Fruit fly (Drosophila melanogaster) whole organism, wandering third instar larva: ENCODE data around the gene CG8492.

Experiments used
- Abd-B ChIP-seq: fragments of >200 bp; optimal IDR thresholded peaks from 2 replicates; lab custom pipeline; 2017; ENCODE audit warnings: missing biosample characterization, missing genetic modification characterization
- CG32264 ChIP-seq: fragments of 200-800 bp; sonication (Bioruptor generic); optimal IDR thresholded peaks from 2 replicates; lab custom pipeline; 2016; ENCODE audit warnings: missing biosample characterization, missing genetic modification characterization
- CG9705 ChIP-seq: fragments of 200-800 bp; sonication (Bioruptor generic); optimal IDR thresholded peaks from 2 replicates; lab custom pipeline; 2018; ENCODE audit warnings: missing biosample characterization, mild to moderate bottlenecking, missing genetic modification characterization
- CrebA ChIP-seq: fragments of 200-800 bp; sonication (Bioruptor generic); optimal IDR thresholded peaks from 2 replicates; lab custom pipeline; 2016; ENCODE audit warnings: missing biosample characterization, mild to moderate bottlenecking, missing genetic modification characterization, borderline replicate concordance
- Dfd ChIP-seq: fragments of >200 bp; optimal IDR thresholded peaks from 2 replicates; lab custom pipeline; 2017; ENCODE audit warnings: missing biosample characterization, missing genetic modification characterization
- Hr83 ChIP-seq: fragments of 200-300 bp; sonication (Bioruptor generic); optimal IDR thresholded peaks from 2 replicates; lab custom pipeline; 2016; ENCODE audit warnings: missing biosample characterization, mild to moderate bottlenecking, missing genetic modification characterization, moderate library complexity; ENCODE audit not compliant: poor library complexity, severe bottlenecking
- Jra ChIP-seq: sonication (Bioruptor generic); optimal IDR thresholded peaks from 2 replicates; lab custom pipeline; 2016; ENCODE audit warnings: missing biosample characterization, missing genetic modification characterization
- Myc ChIP-seq: fragments of >200 bp; optimal IDR thresholded peaks from 2 replicates; lab custom pipeline; 2017
- OdsH ChIP-seq: fragments of 200-800 bp; sonication (Bioruptor generic); optimal IDR thresholded peaks from 2 replicates; lab custom pipeline; 2016; ENCODE audit warnings: missing biosample characterization, mild to moderate bottlenecking, missing genetic modification characterization
- Rel ChIP-seq, 2 experiments: fragments of 200-800 bp; sonication (Bioruptor generic) in 1 of 2; optimal IDR thresholded peaks; 2 replicates in 1 of 2; 3 replicates in 1 of 2; lab custom pipeline; 2016 to 2019; ENCODE audit warnings: mild to moderate bottlenecking in 2 of 2, missing biosample characterization in 2 of 2, missing genetic modification characterization in 2 of 2, moderate library complexity in 1 of 2
- Vsx2 ChIP-seq: fragments of 200-300, 225-300 bp; sonication (Bioruptor generic); optimal IDR thresholded peaks from 2 replicates; lab custom pipeline; 2018; ENCODE audit warnings: missing biosample characterization, missing genetic modification characterization; ENCODE audit not compliant: partially characterized antibody
- brk ChIP-seq: fragments of 200-800 bp; sonication (Bioruptor generic); optimal IDR thresholded peaks from 2 replicates; lab custom pipeline; 2016; ENCODE audit warnings: missing biosample characterization, mild to moderate bottlenecking, missing genetic modification characterization
- dmrt93B ChIP-seq: fragments of 200-800 bp; sonication (Bioruptor generic); optimal IDR thresholded peaks from 2 replicates; lab custom pipeline; 2018; ENCODE audit warnings: missing biosample characterization, mild to moderate bottlenecking, missing genetic modification characterization
- ey ChIP-seq: fragments of 200-800 bp; sonication (Bioruptor generic); optimal IDR thresholded peaks from 2 replicates; lab custom pipeline; 2016; ENCODE audit warnings: missing biosample characterization, missing genetic modification characterization
- foxo ChIP-seq, 2 experiments: fragments of 200-800 bp; sonication (Bioruptor generic); optimal IDR thresholded peaks; 2 replicates in 1 of 2; 3 replicates in 1 of 2; lab custom pipeline; 2016 to 2017; ENCODE audit warnings: missing biosample characterization in 2 of 2, missing genetic modification characterization in 2 of 2
- h ChIP-seq: fragments of 200-800 bp; sonication (Bioruptor generic); optimal IDR thresholded peaks from 3 replicates; lab custom pipeline; 2016; ENCODE audit warnings: missing biosample characterization, mild to moderate bottlenecking, missing genetic modification characterization
- jim ChIP-seq: fragments of 175-275, 200-325 bp; sonication (Bioruptor generic); optimal IDR thresholded peaks from 2 replicates; lab custom pipeline; 2016; ENCODE audit warnings: missing biosample characterization, mild to moderate bottlenecking, missing genetic modification characterization
- pan ChIP-seq: fragments of >200 bp; optimal IDR thresholded peaks from 2 replicates; lab custom pipeline; 2017
- psq ChIP-seq: fragments of 200-800 bp; sonication (Bioruptor generic); optimal IDR thresholded peaks from 3 replicates; lab custom pipeline; 2017; ENCODE audit warnings: missing biosample characterization, mild to moderate bottlenecking, missing genetic modification characterization, moderate library complexity
- sv ChIP-seq: fragments of 200-800 bp; sonication (Bioruptor generic); optimal IDR thresholded peaks from 3 replicates; lab custom pipeline; 2016; ENCODE audit warnings: missing biosample characterization, missing genetic modification characterization

The CG8492 gene

DNA sequence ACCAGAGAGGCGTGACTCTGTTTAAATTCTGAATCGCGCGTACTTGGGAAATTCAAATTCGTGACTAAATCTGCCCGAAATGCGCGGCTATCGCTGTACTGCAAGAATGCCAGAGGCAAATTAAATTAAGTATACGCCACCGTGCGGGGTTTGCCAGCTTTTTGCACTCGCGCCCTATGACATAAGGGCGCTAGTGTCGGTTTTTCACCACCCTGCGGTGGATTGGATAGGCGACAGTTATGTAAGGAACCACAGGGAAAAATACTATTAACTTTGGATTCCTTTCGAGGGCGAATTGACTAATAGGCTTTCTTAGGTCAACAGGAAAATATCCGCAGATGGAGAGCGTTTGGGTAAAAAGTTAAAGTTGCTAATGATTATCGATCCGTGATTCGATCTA lies 36.4 kb downstream of the CG8492 start, which contains the start of gene CG44195:
TSS of gene CG44195 (minus strand) at position 101 of the 400 bp plus-strand sequence.
- TF ChIP-seq sv (GFP tag; lab: Kevin White, UChicago) (no peak), ey (GFP tag; lab: Kevin White, UChicago) (no peak), brk (GFP tag; lab: Kevin White, UChicago) (no peak), pan (no peak), foxo (GFP tag; optimal IDR thresholded peaks at IDR 0.05; lab: Kevin White, UChicago) (no peak), jim (GFP tag; lab: Kevin White, UChicago) (no peak), h (no peak), Jra (GFP tag; lab: Kevin White, UChicago) (no peak), CrebA (no peak), OdsH (GFP tag; lab: Kevin White, UChicago) (no peak), Hr83 (no peak), CG9705 (no peak), Vsx2 (no peak), psq (GFP tag; lab: Kevin White, UChicago) (no peak), dmrt93B (GFP tag; lab: Kevin White, UChicago) (no peak), Abd-B (GFP tag; lab: Kevin White, UChicago) (no peak), Myc (lab: Kevin White, UChicago) (no peak), Dfd (GFP tag; lab: Kevin White, UChicago) (no peak), CG32264 (GFP tag; lab: Kevin White, UChicago) (no peak), Rel (GFP tag; optimal IDR thresholded peaks at IDR 0.05; lab: Kevin White, UChicago) (no peak), Rel (tag; optimal IDR thresholded peaks at IDR 0.05; lab: Kevin White, UChicago) (no peak)
